Worm (Caenorhabditis elegans) whole organism, young adult: ENCODE measurements around the gene T23G5.2.
A peak's percentile ranks its signal among the peaks of the same experiment; 100 is the strongest.

Experiments
- B0019.2 ChIP-seq: fragments of 200-800 bp; sonication (Bioruptor generic); conservative IDR thresholded peaks from 2 replicates; pipeline ENCODE4 v1.3.6; 2022; ENCODE audit warnings: missing genetic modification reagents, missing genetic modification characterization, missing compliant biosample characterization
- F23B12.7 ChIP-seq: sonication (generic microtip); optimal IDR thresholded peaks from 2 replicates; lab custom pipeline; 2017; ENCODE audit warnings: missing genetic modification characterization, mild to moderate bottlenecking, missing compliant biosample characterization, antibody characterized with exemption, moderate library complexity; ENCODE audit not compliant: insufficient read depth
- F49E8.2 ChIP-seq: sonication (generic microtip); optimal IDR thresholded peaks from 3 replicates; lab custom pipeline; 2017; ENCODE audit warnings: missing genetic modification characterization, mild to moderate bottlenecking, missing compliant biosample characterization, antibody characterized with exemption, moderate library complexity; ENCODE audit not compliant: insufficient read depth
- F52B5.7 ChIP-seq: sonication (generic microtip); optimal IDR thresholded peaks from 2 replicates; lab custom pipeline; 2016; ENCODE audit warnings: mild to moderate bottlenecking, missing genetic modification characterization, missing compliant biosample characterization
- K11D2.4 ChIP-seq: fragments of 200-800 bp; sonication (Bioruptor generic); IDR thresholded peaks from 2 replicates; pipeline ENCODE4 v1.3.6; 2022; ENCODE audit warnings: missing genetic modification reagents, missing genetic modification characterization, missing compliant biosample characterization
- K12H6.12 ChIP-seq: fragments of 200-800 bp; sonication (Bioruptor generic); optimal IDR thresholded peaks from 2 replicates; lab custom pipeline; 2018; ENCODE audit warnings: mild to moderate bottlenecking, missing genetic modification characterization, missing compliant biosample characterization
- Y56A3A.18 ChIP-seq: fragments of 200-800 bp; sonication (Bioruptor generic); IDR thresholded peaks from 2 replicates; pipeline ENCODE4 v1.3.6; 2022; ENCODE audit warnings: missing genetic modification reagents, missing genetic modification characterization, missing compliant biosample characterization
- Y95B8A.8 ChIP-seq: fragments of 200-800 bp; sonication (Bioruptor generic); IDR thresholded peaks from 2 replicates; pipeline ENCODE4 v1.3.6; 2022; ENCODE audit warnings: missing genetic modification reagents, missing genetic modification characterization, missing compliant biosample characterization
- ZK185.1 ChIP-seq: sonication (generic microtip); optimal IDR thresholded peaks from 2 replicates; lab custom pipeline; 2016; ENCODE audit warnings: mild to moderate bottlenecking, missing genetic modification characterization, missing compliant biosample characterization; ENCODE audit not compliant: poor library complexity, severe bottlenecking
- ama-1 ChIP-seq, 3 experiments: fragments of 150-350 bp in 1 of 3; sonication (generic microtip) in 2 of 3; optimal IDR thresholded peaks; 2 replicates each; lab custom pipeline; 2014 to 2018; ENCODE audit warnings: missing biosample characterization in 2 of 3, missing genetic modification characterization in 2 of 3, missing genetic modification reagents in 2 of 3
- atf-7 ChIP-seq: sonication (generic microtip); optimal IDR thresholded peaks from 2 replicates; lab custom pipeline; 2017; ENCODE audit warnings: mild to moderate bottlenecking, missing genetic modification characterization, missing compliant biosample characterization
- bed-1 ChIP-seq: fragments of 200-800 bp; sonication (Bioruptor generic); IDR thresholded peaks from 2 replicates; pipeline ENCODE4 v1.3.6; 2022; ENCODE audit warnings: missing genetic modification reagents, missing genetic modification characterization, missing compliant biosample characterization
- bed-2 ChIP-seq: fragments of 200-800 bp; sonication (Bioruptor generic); IDR thresholded peaks from 2 replicates; pipeline ENCODE4 v1.3.6; 2022; ENCODE audit warnings: missing genetic modification reagents, missing genetic modification characterization, missing compliant biosample characterization
- ccch-3 ChIP-seq: fragments of 200-800 bp; sonication (Bioruptor generic); optimal IDR thresholded peaks from 2 replicates; lab custom pipeline; 2018; ENCODE audit warnings: mild to moderate bottlenecking, missing genetic modification characterization, missing compliant biosample characterization
- efl-1 ChIP-seq: fragments of 150-350 bp; optimal IDR thresholded peaks from 2 replicates; lab custom pipeline; 2014; ENCODE audit warnings: missing biosample characterization, missing genetic modification reagents, missing genetic modification characterization
- ekl-4 ChIP-seq: fragments of 200-800 bp; sonication (Bioruptor generic); IDR thresholded peaks from 2 replicates; pipeline ENCODE4 v1.3.6; 2022; ENCODE audit warnings: missing genetic modification reagents, missing genetic modification characterization, missing compliant biosample characterization
- ets-4 ChIP-seq: fragments of 200-800 bp; sonication (Bioruptor generic); optimal IDR thresholded peaks from 2 replicates; lab custom pipeline; 2018; ENCODE audit warnings: mild to moderate bottlenecking, missing genetic modification characterization, missing compliant biosample characterization
- hmg-1.2 ChIP-seq: fragments of 200-800 bp; sonication (Bioruptor generic); IDR thresholded peaks from 2 replicates; pipeline ENCODE4 v1.3.6; 2022; ENCODE audit warnings: missing genetic modification reagents, missing genetic modification characterization, missing compliant biosample characterization
- hmg-20 ChIP-seq: fragments of 200-800 bp; sonication (Bioruptor generic); IDR thresholded peaks from 2 replicates; pipeline ENCODE4 v1.3.6; 2022; ENCODE audit warnings: missing genetic modification reagents, missing genetic modification characterization, missing compliant biosample characterization
- let-526 ChIP-seq: fragments of 200-800 bp; sonication (Bioruptor generic); IDR thresholded peaks from 2 replicates; pipeline ENCODE4 v1.3.6; 2022; ENCODE audit warnings: missing genetic modification reagents, missing genetic modification characterization, missing compliant biosample characterization
- lin-35 ChIP-seq, 3 experiments: fragments of 150-350 bp in 2 of 3; sonication (generic microtip) in 1 of 3; optimal IDR thresholded peaks; 2 replicates each; lab custom pipeline; 2014 to 2018; ENCODE audit warnings: missing biosample characterization in 3 of 3, missing genetic modification characterization in 3 of 3, missing genetic modification reagents in 3 of 3
- mcd-1 ChIP-seq: fragments of 200-800 bp; sonication (Bioruptor generic); IDR thresholded peaks from 2 replicates; pipeline ENCODE4 v1.3.6; 2022; ENCODE audit warnings: missing genetic modification reagents, missing genetic modification characterization, missing compliant biosample characterization
- nhr-120 ChIP-seq: fragments of 200-800 bp; sonication (Bioruptor generic); IDR thresholded peaks from 2 replicates; pipeline ENCODE4 v1.3.6; 2022; ENCODE audit warnings: missing genetic modification characterization, missing compliant biosample characterization
- pbrm-1 ChIP-seq: fragments of 200-800 bp; sonication (Bioruptor generic); IDR thresholded peaks from 2 replicates; pipeline ENCODE4 v1.3.6; 2022; ENCODE audit warnings: missing genetic modification reagents, missing genetic modification characterization, missing compliant biosample characterization
- repo-1 ChIP-seq: sonication (generic microtip); optimal IDR thresholded peaks from 2 replicates; lab custom pipeline; 2017; ENCODE audit warnings: mild to moderate bottlenecking, missing genetic modification characterization, missing compliant biosample characterization
- snpc-3.4 ChIP-seq: sonication (generic microtip); optimal IDR thresholded peaks from 2 replicates; lab custom pipeline; 2017; ENCODE audit warnings: missing genetic modification characterization, mild to moderate bottlenecking, missing compliant biosample characterization, antibody characterized with exemption, moderate library complexity, missing genotype, missing genetic modification reagents
- xnd-1 ChIP-seq: sonication (generic microtip); optimal IDR thresholded peaks from 2 replicates; lab custom pipeline; 2016; ENCODE audit warnings: missing genotype, missing genetic modification reagents, missing genetic modification characterization, missing compliant biosample characterization
- ztf-18 ChIP-seq: sonication (generic microtip); optimal IDR thresholded peaks from 2 replicates; lab custom pipeline; 2016; ENCODE audit warnings: missing genotype, mild to moderate bottlenecking, missing genetic modification characterization, missing compliant biosample characterization
- ztf-3 ChIP-seq: fragments of 200-800 bp; sonication (Bioruptor generic); optimal IDR thresholded peaks from 2 replicates; lab custom pipeline; 2018; ENCODE audit warnings: mild to moderate bottlenecking, missing genetic modification characterization, missing compliant biosample characterization
- ztf-6 ChIP-seq: fragments of 200-800 bp; sonication (Bioruptor generic); IDR thresholded peaks from 2 replicates; pipeline ENCODE4 v1.3.6; 2022; ENCODE audit warnings: missing genetic modification reagents, missing genetic modification characterization, missing compliant biosample characterization

Gene T23G5.2

DNA sequence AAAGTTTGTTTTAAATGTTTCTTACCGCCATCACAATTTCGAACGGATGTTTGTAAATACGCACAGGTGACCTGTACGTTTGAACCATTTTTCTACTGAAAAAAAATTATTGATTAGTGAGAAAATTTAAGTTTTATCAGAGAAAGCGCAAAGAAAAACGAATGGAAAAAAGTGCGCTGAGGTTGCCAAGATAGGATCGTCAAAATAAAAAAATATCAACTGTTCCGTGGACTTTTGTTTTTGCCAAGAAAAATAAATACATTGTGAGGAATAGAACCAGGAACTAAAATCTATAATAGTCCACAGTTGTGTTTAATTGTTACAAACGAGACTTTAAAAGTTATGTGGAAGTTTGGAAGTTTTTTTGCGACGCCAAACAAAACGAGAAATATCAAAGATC, at the start of gene T23G5.2:
Gene T23G5.2 (minus strand): TSS at position 101 of the 400 bp plus-strand sequence.
- TF ChIP-seq let-526 (no peak), F49E8.2 (tag; lab: Kevin White, UChicago) (no peak), pbrm-1 (GFP tag; lab: Robert Waterston, UW) (no peak), nhr-120 (GFP tag; lab: Robert Waterston, UW) (no peak), ztf-6 (GFP tag; lab: Robert Waterston, UW) (no peak), K12H6.12 (tag; lab: Kevin White, UChicago) (no peak), ets-4 (GFP tag; lab: Kevin White, UChicago) (no peak), efl-1 (GFP tag; lab: Kevin White, UChicago) (no peak), B0019.2 (GFP tag; lab: Robert Waterston, UW) (no peak), ztf-3 (GFP tag; lab: Kevin White, UChicago) (no peak)

DNA sequence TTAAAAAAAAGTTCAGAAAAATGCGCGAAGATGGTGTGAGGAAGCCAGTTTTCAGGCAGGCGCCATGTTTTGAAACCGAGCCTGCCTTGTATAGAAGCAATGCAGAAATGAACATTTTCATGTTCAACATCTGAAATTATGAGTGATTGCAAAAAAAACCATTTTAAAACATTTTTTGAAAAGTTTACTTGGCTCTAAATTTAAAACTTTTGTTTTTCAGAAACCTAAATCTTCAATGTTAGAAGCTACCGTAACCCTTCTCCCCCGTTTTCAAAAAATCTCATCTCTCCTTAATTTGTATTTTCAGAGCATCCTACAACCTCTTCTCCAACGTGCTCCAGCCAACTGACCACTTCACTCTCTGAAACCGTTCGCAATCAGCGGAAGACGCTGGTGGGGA, 45.4 kb upstream of the T23G5.2 start, which contains the start of gene fozi-1:
Gene fozi-1 (plus strand): TSS at position 301 of the 400 bp plus-strand sequence.
- no peak for TF ChIP-seq hmg-1.2 (GFP tag; lab: Robert Waterston, UW)
- TF ChIP-seq let-526: no peak
- TF ChIP-seq bed-1 (GFP tag; lab: Robert Waterston, UW): no peak
- TF ChIP-seq, all 124 proteins: peak for 0

ce11 chrIII:9277803-9278202, 41.7 kb upstream of the T23G5.2 start:
- TF ChIP-seq ztf-18 (tag; lab: Kevin White, UChicago) (no peak), hmg-20 (GFP tag; lab: Robert Waterston, UW) (no peak), F23B12.7 (no peak), bed-2 (GFP tag; lab: Robert Waterston, UW) (no peak), lin-35 (GFP tag; optimal IDR thresholded peaks at IDR 0.05; lab: Kevin White, UChicago) (no peak), nhr-120 (GFP tag; lab: Robert Waterston, UW) (no peak)
- TF ChIP-seq, all 124 proteins: peak for 0

DNA sequence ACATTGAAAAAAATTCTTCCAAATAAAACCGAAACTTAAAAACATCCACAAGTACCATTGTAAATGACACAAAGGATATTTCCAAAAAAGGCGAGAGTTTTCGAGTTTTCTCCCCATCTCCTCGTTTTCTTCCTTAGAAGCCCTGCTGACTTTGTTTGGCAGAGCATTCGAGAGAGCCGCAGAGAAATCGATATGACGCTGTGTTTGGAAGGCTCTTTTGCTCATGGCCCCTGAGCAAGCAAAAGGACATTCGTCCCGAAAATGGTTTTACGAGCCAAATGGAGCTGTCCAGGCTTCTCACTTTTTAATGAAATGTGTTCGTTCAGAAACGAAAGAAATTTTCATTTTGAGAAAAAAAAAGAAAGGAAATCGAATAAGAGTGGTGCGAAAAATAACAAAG, 36.0 kb upstream of the T23G5.2 start:
- TF ChIP-seq Y95B8A.8 (0 out of 2 replicates have a peak, but pooled peaks have one; percentile 31), pbrm-1 (GFP tag; lab: Robert Waterston, UW) (0 out of 2 replicates have a peak, but pooled peaks have one; percentile 7), ZK185.1 (tag; lab: Kevin White, UChicago) (no peak)

DNA sequence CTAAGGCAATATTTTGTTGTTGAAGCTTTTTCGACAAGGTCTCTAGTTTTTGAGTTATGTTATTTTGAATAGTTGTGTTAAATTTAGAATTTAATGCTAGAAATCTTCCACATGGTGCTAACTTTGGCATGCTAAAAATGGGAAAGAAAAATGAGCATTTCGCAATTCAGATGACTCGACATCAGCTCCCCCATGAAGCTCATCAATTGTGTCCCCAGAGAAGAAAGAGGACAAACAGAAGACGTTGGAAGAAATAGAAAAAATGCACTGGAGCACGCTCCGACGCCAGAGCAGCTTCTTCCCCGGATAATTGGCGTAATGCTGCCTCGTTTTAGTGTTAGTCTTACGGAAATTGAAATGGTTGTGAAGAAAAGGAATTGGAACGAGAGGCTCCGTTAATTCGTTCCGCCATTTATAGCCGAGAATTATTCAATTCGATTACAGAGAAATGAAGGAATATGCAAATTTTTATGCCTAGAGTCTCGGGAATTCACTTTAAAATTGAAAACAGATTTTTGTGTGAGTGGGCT, 35.3 kb upstream of the T23G5.2 start:
- no peak for TF ChIP-seq K11D2.4
- TF ChIP-seq ekl-4 (GFP tag; lab: Robert Waterston, UW): no peak
- no peak for TF ChIP-seq ama-1 (optimal IDR thresholded peaks at IDR 0.05; lab: Kevin White, UChicago)
- no peak for TF ChIP-seq ama-1 (GFP tag; optimal IDR thresholded peaks at IDR 0.05; lab: Kevin White, UChicago)
- no peak for TF ChIP-seq atf-7 (tag; lab: Kevin White, UChicago)
- no peak for TF ChIP-seq snpc-3.4 (tag; lab: Kevin White, UChicago)
- TF ChIP-seq Y56A3A.18: no peak
- no peak for TF ChIP-seq ccch-3
- TF ChIP-seq repo-1 (tag; lab: Kevin White, UChicago): no peak
- TF ChIP-seq efl-1 (GFP tag; lab: Kevin White, UChicago): no peak
- TF ChIP-seq xnd-1 (tag; lab: Kevin White, UChicago): no peak
- TF ChIP-seq F52B5.7 (tag; lab: Kevin White, UChicago): no peak
- no peak for TF ChIP-seq mcd-1 (GFP tag; lab: Robert Waterston, UW)
